Fruit fly (Drosophila melanogaster) whole organism, embryonic: Measurements from ENCODE around the gene CG33664.

Experiments
- Atf6 ChIP-seq: fragments of 200-800 bp; sonication (Bioruptor generic); IDR thresholded peaks from 2 replicates; pipeline ENCODE4 v1.3.6; 2022; ENCODE audit warnings: missing biosample characterization, missing genetic modification characterization
- CG10462 ChIP-seq: fragments of 200-800 bp; sonication (Bioruptor generic); optimal IDR thresholded peaks from 2 replicates; lab custom pipeline; 2016; ENCODE audit warnings: missing biosample characterization, missing genetic modification characterization
- CG12219 ChIP-seq: fragments of 200-800 bp; sonication (Bioruptor generic); optimal IDR thresholded peaks from 3 replicates; lab custom pipeline; 2018; ENCODE audit warnings: missing biosample characterization, mild to moderate bottlenecking, missing genetic modification characterization
- CG1233 ChIP-seq: fragments of 200-800 bp; sonication (Bioruptor generic); optimal IDR thresholded peaks from 4 replicates; lab custom pipeline; 2018; ENCODE audit warnings: missing biosample characterization, mild to moderate bottlenecking, missing genetic modification characterization
- CG12744 ChIP-seq: fragments of 200-800 bp; sonication (Bioruptor generic); optimal IDR thresholded peaks from 2 replicates; lab custom pipeline; 2016; ENCODE audit warnings: missing biosample characterization, missing genetic modification characterization
- CG14014 ChIP-seq: fragments of 200-800 bp; sonication (Bioruptor generic); IDR thresholded peaks from 2 replicates; pipeline ENCODE4 v1.3.6; 2022; ENCODE audit warnings: missing biosample characterization, missing genetic modification characterization
- CG14965 ChIP-seq: fragments of 200-800 bp; sonication (Bioruptor generic); optimal IDR thresholded peaks from 2 replicates; lab custom pipeline; 2016; ENCODE audit warnings: missing biosample characterization, missing genetic modification characterization, borderline replicate concordance
- CG15479 ChIP-seq: fragments of 200-800 bp; sonication (Bioruptor generic); optimal IDR thresholded peaks from 3 replicates; lab custom pipeline; 2019; ENCODE audit warnings: missing biosample characterization, mild to moderate bottlenecking, missing genetic modification characterization, moderate library complexity
- CG1792 ChIP-seq: fragments of 200-800 bp; sonication (Bioruptor generic); optimal IDR thresholded peaks from 2 replicates; lab custom pipeline; 2016; ENCODE audit warnings: missing biosample characterization, missing genetic modification characterization
- CG18262 ChIP-seq: fragments of 200-800 bp; optimal IDR thresholded peaks from 3 replicates; lab custom pipeline; 2019; ENCODE audit warnings: missing biosample characterization, mild to moderate bottlenecking, missing genetic modification characterization, moderate library complexity
- CG34422 ChIP-seq: fragments of 200-800 bp; sonication (Bioruptor generic); IDR thresholded peaks from 3 replicates; pipeline ENCODE4 v1.3.6; 2022; ENCODE audit warnings: missing biosample characterization, missing genetic modification characterization
- CG3847 ChIP-seq: fragments of 200-800 bp; sonication (Bioruptor generic); IDR thresholded peaks from 2 replicates; pipeline ENCODE4 v1.3.6; 2022; ENCODE audit warnings: missing biosample characterization, missing genetic modification characterization
- CG4328 ChIP-seq: fragments of 200-800 bp; sonication (Bioruptor generic); optimal IDR thresholded peaks from 3 replicates; lab custom pipeline; 2017; ENCODE audit warnings: missing biosample characterization, missing genetic modification reagents, missing genetic modification characterization
- CG4730 ChIP-seq: fragments of 200-800 bp; sonication (Bioruptor generic); IDR thresholded peaks from 2 replicates; pipeline ENCODE4 v1.3.6; 2022; ENCODE audit warnings: missing biosample characterization, missing genetic modification characterization
- CG6791 ChIP-seq: fragments of 200-800 bp; sonication (Bioruptor generic); IDR thresholded peaks from 3 replicates; pipeline ENCODE4 v1.3.6; 2022; ENCODE audit warnings: missing biosample characterization, missing genetic modification characterization; ENCODE audit not compliant: partially characterized antibody
- CG9215 ChIP-seq: fragments of 200-800 bp; sonication (Bioruptor generic); IDR thresholded peaks from 2 replicates; pipeline ENCODE4 v1.3.6; 2022; ENCODE audit warnings: missing biosample characterization, missing genetic modification characterization
- CG9437 ChIP-seq: fragments of 200-800 bp; sonication (Bioruptor generic); optimal IDR thresholded peaks from 2 replicates; lab custom pipeline; 2018; ENCODE audit warnings: missing biosample characterization, mild to moderate bottlenecking, missing genetic modification characterization
- CG9817 ChIP-seq: fragments of 200-800 bp; sonication (Bioruptor generic); optimal IDR thresholded peaks from 2 replicates; lab custom pipeline; 2018; ENCODE audit warnings: missing biosample characterization, mild to moderate bottlenecking, missing genetic modification characterization, moderate library complexity
- Dad ChIP-seq: fragments of 200-800 bp; sonication (Bioruptor generic); optimal IDR thresholded peaks from 3 replicates; lab custom pipeline; 2016; ENCODE audit warnings: missing biosample characterization, missing genetic modification characterization
- Dek ChIP-seq: fragments of 200-800 bp; sonication (Bioruptor generic); optimal IDR thresholded peaks from 3 replicates; lab custom pipeline; 2019; ENCODE audit warnings: missing biosample characterization, mild to moderate bottlenecking, missing genetic modification characterization, moderate library complexity
- Elba2 ChIP-seq: fragments of 200-800 bp; sonication (Bioruptor generic); optimal IDR thresholded peaks from 3 replicates; lab custom pipeline; 2016; ENCODE audit warnings: missing biosample characterization, missing genetic modification characterization
- Gsc ChIP-seq: fragments of 200-800 bp; sonication (Bioruptor generic); IDR thresholded peaks from 2 replicates; pipeline ENCODE4 v1.3.6; 2022; ENCODE audit warnings: missing biosample characterization, missing genetic modification characterization
- Gug ChIP-seq: fragments of 200-800 bp; sonication (Bioruptor generic); IDR thresholded peaks from 4 replicates; pipeline ENCODE4 v1.3.6; 2022; ENCODE audit warnings: missing biosample characterization, missing genetic modification characterization
- HLH4C ChIP-seq: fragments of 200-800 bp; sonication (Bioruptor generic); IDR thresholded peaks from 3 replicates; pipeline ENCODE4 v1.3.6; 2022; ENCODE audit warnings: missing biosample characterization, missing genetic modification characterization; ENCODE audit not compliant: partially characterized antibody
- Hr39 ChIP-seq: fragments of >200 bp; optimal IDR thresholded peaks from 2 replicates; lab custom pipeline; 2017
- Hsf ChIP-seq: fragments of 200-800 bp; sonication (Bioruptor generic); optimal IDR thresholded peaks from 3 replicates; lab custom pipeline; 2016; ENCODE audit warnings: missing biosample characterization, missing genetic modification characterization
- Myb ChIP-seq: fragments of 200-800 bp; sonication (Bioruptor generic); optimal IDR thresholded peaks from 2 replicates; lab custom pipeline; 2016; ENCODE audit warnings: missing biosample characterization, missing genetic modification characterization
- NFAT ChIP-seq: fragments of 200-800 bp; sonication (Bioruptor generic); IDR thresholded peaks from 2 replicates; pipeline ENCODE4 v1.3.6; 2022; ENCODE audit warnings: missing biosample characterization, missing genetic modification characterization
- Pdp1 ChIP-seq, 2 experiments: fragments of 200-800 bp; sonication (Bioruptor generic); optimal IDR thresholded peaks; 3 replicates each; lab custom pipeline; 2016; ENCODE audit warnings: missing biosample characterization in 2 of 2, missing genetic modification characterization in 2 of 2, mild to moderate bottlenecking in 1 of 2, moderate library complexity in 1 of 2
- Poxn ChIP-seq: fragments of 200-800 bp; sonication (Bioruptor generic); IDR thresholded peaks from 2 replicates; pipeline ENCODE4 v1.3.6; 2022; ENCODE audit warnings: missing biosample characterization, missing genetic modification characterization
- Ptx1 ChIP-seq: fragments of 200-800 bp; sonication (Bioruptor generic); IDR thresholded peaks from 2 replicates; pipeline ENCODE4 v1.3.6; 2022; ENCODE audit warnings: missing biosample characterization, missing genetic modification characterization
- abd-A ChIP-seq: fragments of 200-800 bp; sonication (Bioruptor generic); optimal IDR thresholded peaks from 3 replicates; lab custom pipeline; 2019; ENCODE audit warnings: missing biosample characterization, mild to moderate bottlenecking, missing genetic modification characterization, moderate library complexity
- btn ChIP-seq: fragments of 200-800 bp; sonication (Bioruptor generic); optimal IDR thresholded peaks from 2 replicates; lab custom pipeline; 2016; ENCODE audit warnings: missing biosample characterization, missing genetic modification characterization
- cg ChIP-seq: fragments of 200-800 bp; sonication (Bioruptor generic); optimal IDR thresholded peaks from 3 replicates; lab custom pipeline; 2019; ENCODE audit warnings: missing biosample characterization, mild to moderate bottlenecking, missing genetic modification characterization, moderate library complexity
- crol ChIP-seq: fragments of 200-800 bp; sonication (Bioruptor generic); IDR thresholded peaks from 2 replicates; pipeline ENCODE4 v1.3.6; 2022; ENCODE audit warnings: missing biosample characterization, missing genetic modification characterization
- ems ChIP-seq: fragments of 200-800 bp; sonication (Bioruptor generic); optimal IDR thresholded peaks from 3 replicates; lab custom pipeline; 2016; ENCODE audit warnings: missing biosample characterization, missing genetic modification characterization
- hth ChIP-seq: fragments of >200 bp; optimal IDR thresholded peaks from 2 replicates; lab custom pipeline; 2017; ENCODE audit warnings: inconsistent platforms
- inv ChIP-seq: fragments of 200-800 bp; sonication (Bioruptor generic); IDR thresholded peaks from 2 replicates; pipeline ENCODE4 v1.3.6; 2022; ENCODE audit warnings: missing biosample characterization, missing genetic modification characterization; ENCODE audit not compliant: partially characterized antibody
- kay ChIP-seq: fragments of 200-800 bp; sonication (Bioruptor generic); optimal IDR thresholded peaks from 2 replicates; lab custom pipeline; 2016; ENCODE audit warnings: missing biosample characterization, missing genetic modification characterization
- oc ChIP-seq: fragments of 200-800 bp; sonication (Bioruptor generic); optimal IDR thresholded peaks from 2 replicates; lab custom pipeline; 2018; ENCODE audit warnings: missing biosample characterization, mild to moderate bottlenecking, missing genetic modification characterization, moderate library complexity
- org-1 ChIP-seq: fragments of 200-800 bp; sonication (Bioruptor generic); optimal IDR thresholded peaks from 2 replicates; lab custom pipeline; 2017; ENCODE audit warnings: missing biosample characterization, missing genetic modification characterization
- pnt ChIP-seq: fragments of 200-800 bp; sonication (Bioruptor generic); optimal IDR thresholded peaks from 3 replicates; lab custom pipeline; 2016; ENCODE audit warnings: missing biosample characterization, missing genetic modification characterization
- pzg ChIP-seq: fragments of 200-800 bp; sonication (Bioruptor generic); optimal IDR thresholded peaks from 3 replicates; lab custom pipeline; 2018; ENCODE audit warnings: missing biosample characterization, mild to moderate bottlenecking, missing genetic modification characterization, moderate library complexity
- rib ChIP-seq: fragments of 200-800 bp; sonication (Bioruptor generic); IDR thresholded peaks from 2 replicates; pipeline ENCODE4 v1.3.6; 2022; ENCODE audit warnings: missing biosample characterization, missing genetic modification characterization
- run ChIP-seq: fragments of 200-800 bp; sonication (Bioruptor generic); optimal IDR thresholded peaks from 3 replicates; lab custom pipeline; 2018; ENCODE audit warnings: missing biosample characterization, mild to moderate bottlenecking, missing genetic modification characterization
- sens ChIP-seq: fragments of 200-800 bp; sonication (Bioruptor generic); peaks from one replicate; lab custom pipeline; 2016; ENCODE audit warnings: missing biosample characterization, missing genetic modification characterization
- seq ChIP-seq: fragments of 200-800 bp; sonication (Bioruptor generic); IDR thresholded peaks from 2 replicates; pipeline ENCODE4 v1.3.6; 2022; ENCODE audit warnings: missing biosample characterization, missing genetic modification characterization
- sr ChIP-seq: fragments of 200-800 bp; sonication (Bioruptor generic); IDR thresholded peaks from 3 replicates; pipeline ENCODE4 v1.3.6; 2022; ENCODE audit warnings: missing biosample characterization, missing genetic modification characterization
- sug ChIP-seq: fragments of 200-800 bp; optimal IDR thresholded peaks from 2 replicates; lab custom pipeline; 2019; ENCODE audit warnings: missing biosample characterization, mild to moderate bottlenecking, missing genetic modification characterization, moderate library complexity
- tup ChIP-seq: fragments of 200-800 bp; sonication (Bioruptor generic); optimal IDR thresholded peaks from 2 replicates; lab custom pipeline; 2016; ENCODE audit warnings: missing biosample characterization, mild to moderate bottlenecking, missing genetic modification characterization, moderate library complexity
- tx ChIP-seq: fragments of 200-800 bp; sonication (Bioruptor generic); optimal IDR thresholded peaks from 2 replicates; lab custom pipeline; 2016; ENCODE audit warnings: missing biosample characterization, missing genetic modification characterization
- vvl ChIP-seq: fragments of 200-800 bp; sonication (Bioruptor generic); IDR thresholded peaks from 2 replicates; pipeline ENCODE4 v1.3.6; 2022; ENCODE audit warnings: missing biosample characterization, missing genetic modification characterization
- zen2 ChIP-seq: fragments of 200-800 bp; sonication (Bioruptor generic); IDR thresholded peaks from 3 replicates; pipeline ENCODE4 v1.3.6; 2022; ENCODE audit warnings: missing biosample characterization, missing genetic modification characterization; ENCODE audit not compliant: partially characterized antibody

The CG33664 gene

dm6 chrX:6366357-6366691, 17.7 kb upstream of the CG33664 start (continued):
- TF ChIP-seq Pdp1 (GFP tag; optimal IDR thresholded peaks at IDR 0.05; lab: Kevin White, UChicago): peak; percentile 68 to 87
- TF ChIP-seq Atf6 (GFP tag; lab: Robert Waterston, UW): peak; percentile 93
- TF ChIP-seq Gug (GFP tag; lab: Robert Waterston, UW): peak; percentile 93
- no peak for TF ChIP-seq inv
- peak; percentile 41 for TF ChIP-seq CG9437 (GFP tag; lab: Kevin White, UChicago)
- TF ChIP-seq tup (GFP tag; lab: Kevin White, UChicago): peak; percentile 41
- peak; percentile 74 for TF ChIP-seq CG12744 (GFP tag; lab: Kevin White, UChicago)
- peak; percentile 80 for TF ChIP-seq CG9215
- peak; percentile 75 for TF ChIP-seq tx
- TF ChIP-seq hth (lab: Kevin White, UChicago): no peak
- no peak for TF ChIP-seq Gsc (GFP tag; lab: Robert Waterston, UW)
- no peak for TF ChIP-seq CG15479
- TF ChIP-seq sr (GFP tag; lab: Robert Waterston, UW): peak; percentile 65; the same call in 2 of the 3 replicates
- peak; percentile 89 for TF ChIP-seq Hsf (GFP tag; lab: Kevin White, UChicago)
- TF ChIP-seq Dad (GFP tag; lab: Kevin White, UChicago): peak; percentile 76
- TF ChIP-seq pnt (GFP tag; lab: Kevin White, UChicago): peak; percentile 79
- peak; percentile 84 for TF ChIP-seq CG12219 (GFP tag; lab: Kevin White, UChicago)
- peak; percentile 95 for TF ChIP-seq NFAT (GFP tag; lab: Robert Waterston, UW)
- TF ChIP-seq CG4328 (GFP tag; lab: Kevin White, UChicago): peak; percentile 72
- peak; percentile 61 for TF ChIP-seq btn
- peak; percentile 92 for TF ChIP-seq CG9817 (tag; lab: Kevin White, UChicago)
- TF ChIP-seq Elba2 (GFP tag; lab: Kevin White, UChicago): no peak
- TF ChIP-seq CG6791 (GFP tag; lab: Robert Waterston, UW): no peak
- TF ChIP-seq abd-A (tag; lab: Kevin White, UChicago): no peak
- TF ChIP-seq Hr39: no peak
- TF ChIP-seq vvl: peak; percentile 95
- TF ChIP-seq CG34422 (GFP tag; lab: Robert Waterston, UW): peak; percentile 93
- peak; percentile 85 for TF ChIP-seq seq (GFP tag; lab: Robert Waterston, UW)
- peak; percentile 76 for TF ChIP-seq oc
- TF ChIP-seq rib (GFP tag; lab: Robert Waterston, UW): peak; percentile 94
- TF ChIP-seq Ptx1: peak; percentile 91
- TF ChIP-seq Poxn (GFP tag; lab: Robert Waterston, UW): peak; percentile 74
- peak; percentile 88 for TF ChIP-seq CG3847 (GFP tag; lab: Robert Waterston, UW)
- TF ChIP-seq CG10462 (GFP tag; lab: Kevin White, UChicago): peak; percentile 47
- peak; percentile 81 for TF ChIP-seq CG1792 (GFP tag; lab: Kevin White, UChicago)
- peak; percentile 81 for TF ChIP-seq kay (GFP tag; lab: Kevin White, UChicago)
- TF ChIP-seq CG18262 (tag; lab: Kevin White, UChicago): peak; percentile 58
- TF ChIP-seq zen2 (GFP tag; lab: Robert Waterston, UW): no peak
- peak; percentile 50 for TF ChIP-seq run (tag; lab: Kevin White, UChicago)
- peak; percentile 88 for TF ChIP-seq sug
- TF ChIP-seq CG14965 (GFP tag; lab: Kevin White, UChicago): no peak
- TF ChIP-seq CG14014 (GFP tag; lab: Robert Waterston, UW): peak; percentile 92
- TF ChIP-seq ems (GFP tag; lab: Kevin White, UChicago): peak; percentile 75
- peak; percentile 74 for TF ChIP-seq org-1 (GFP tag; lab: Kevin White, UChicago)
- TF ChIP-seq CG1233: peak; percentile 82
- peak; percentile 66 for TF ChIP-seq Myb
- peak; percentile 2 for TF ChIP-seq pzg (GFP tag; lab: Kevin White, UChicago)
- TF ChIP-seq sens (GFP tag; lab: Kevin White, UChicago): peak; percentile 94
- TF ChIP-seq CG4730 (GFP tag; lab: Robert Waterston, UW): peak; percentile 84
- TF ChIP-seq HLH4C (GFP tag; lab: Robert Waterston, UW): no peak
- peak; percentile 40 for TF ChIP-seq cg (GFP tag; lab: Kevin White, UChicago)
- TF ChIP-seq Dek (tag; lab: Kevin White, UChicago): peak; percentile 88
- no peak for TF ChIP-seq crol (GFP tag; lab: Robert Waterston, UW)
